Worm (Caenorhabditis elegans) whole organism, young adult: ENCODE data around the gene mlc-1.

Experiments
- B0019.2 ChIP-seq: fragments of 200-800 bp; sonication (Bioruptor generic); conservative IDR thresholded peaks from 2 replicates; pipeline ENCODE4 v1.3.6; 2022; ENCODE audit warnings: missing genetic modification reagents, missing genetic modification characterization, missing compliant biosample characterization
- B0035.1 ChIP-seq: sonication (generic microtip); optimal IDR thresholded peaks from 2 replicates; lab custom pipeline; 2016; ENCODE audit warnings: missing genetic modification characterization, mild to moderate bottlenecking, missing compliant biosample characterization, missing genotype, missing genetic modification reagents
- B0336.3 ChIP-seq: fragments of 200-800 bp; sonication (Bioruptor generic); IDR thresholded peaks from 2 replicates; pipeline ENCODE4 v1.3.6; 2022; ENCODE audit warnings: missing genetic modification characterization, missing compliant biosample characterization
- C06A6.2 ChIP-seq: fragments of 200-800 bp; sonication (Bioruptor generic); conservative IDR thresholded peaks from 2 replicates; pipeline ENCODE4 v1.3.6; 2022; ENCODE audit warnings: missing genetic modification characterization, missing compliant biosample characterization
- F10E7.11 ChIP-seq: sonication (generic microtip); optimal IDR thresholded peaks from 2 replicates; lab custom pipeline; 2017; ENCODE audit warnings: mild to moderate bottlenecking, missing genetic modification characterization, moderate library complexity, missing compliant biosample characterization
- F23B12.7 ChIP-seq: sonication (generic microtip); optimal IDR thresholded peaks from 2 replicates; lab custom pipeline; 2017; ENCODE audit warnings: missing genetic modification characterization, mild to moderate bottlenecking, missing compliant biosample characterization, antibody characterized with exemption, moderate library complexity; ENCODE audit not compliant: insufficient read depth
- K12H6.12 ChIP-seq: fragments of 200-800 bp; sonication (Bioruptor generic); optimal IDR thresholded peaks from 2 replicates; lab custom pipeline; 2018; ENCODE audit warnings: mild to moderate bottlenecking, missing genetic modification characterization, missing compliant biosample characterization
- Y53F4B.3 ChIP-seq: fragments of 200-800 bp; sonication (Bioruptor generic); IDR thresholded peaks from 2 replicates; pipeline ENCODE4 v1.3.6; 2022; ENCODE audit warnings: missing genetic modification reagents, missing genetic modification characterization, missing compliant biosample characterization
- Y53G8AR.9 ChIP-seq: fragments of 200-800 bp; sonication (Bioruptor generic); conservative IDR thresholded peaks from 2 replicates; pipeline ENCODE4 v1.3.6; 2022; ENCODE audit warnings: missing genetic modification reagents, missing genetic modification characterization, missing compliant biosample characterization
- Y56A3A.18 ChIP-seq: fragments of 200-800 bp; sonication (Bioruptor generic); IDR thresholded peaks from 2 replicates; pipeline ENCODE4 v1.3.6; 2022; ENCODE audit warnings: missing genetic modification reagents, missing genetic modification characterization, missing compliant biosample characterization
- Y95B8A.8 ChIP-seq: fragments of 200-800 bp; sonication (Bioruptor generic); IDR thresholded peaks from 2 replicates; pipeline ENCODE4 v1.3.6; 2022; ENCODE audit warnings: missing genetic modification reagents, missing genetic modification characterization, missing compliant biosample characterization
- akir-1 ChIP-seq: fragments of 200-800 bp; sonication (Bioruptor generic); optimal IDR thresholded peaks from 2 replicates; lab custom pipeline; 2018; ENCODE audit warnings: mild to moderate bottlenecking, missing genetic modification characterization, moderate library complexity, missing compliant biosample characterization
- ama-1 ChIP-seq, 3 experiments: fragments of 150-350 bp in 1 of 3; sonication (generic microtip) in 2 of 3; optimal IDR thresholded peaks; 2 replicates each; lab custom pipeline; 2014 to 2018; ENCODE audit warnings: missing biosample characterization in 2 of 3, missing genetic modification characterization in 2 of 3, missing genetic modification reagents in 2 of 3
- aptf-2 ChIP-seq: fragments of 200-800 bp; sonication (Bioruptor generic); conservative IDR thresholded peaks from 2 replicates; pipeline ENCODE4 v1.3.6; 2022; ENCODE audit warnings: missing genetic modification reagents, missing genetic modification characterization, missing compliant biosample characterization
- attf-6 ChIP-seq: fragments of 200-800 bp; sonication (Bioruptor generic); IDR thresholded peaks from 2 replicates; pipeline ENCODE4 v1.3.6; 2022; ENCODE audit warnings: missing genetic modification reagents, missing genetic modification characterization, missing compliant biosample characterization
- bed-2 ChIP-seq: fragments of 200-800 bp; sonication (Bioruptor generic); IDR thresholded peaks from 2 replicates; pipeline ENCODE4 v1.3.6; 2022; ENCODE audit warnings: missing genetic modification reagents, missing genetic modification characterization, missing compliant biosample characterization
- ceh-100 ChIP-seq: fragments of 200-800 bp; sonication (Bioruptor generic); IDR thresholded peaks from 2 replicates; pipeline ENCODE4 v1.3.6; 2022; ENCODE audit warnings: missing genetic modification reagents, missing genetic modification characterization, missing compliant biosample characterization
- ceh-40 ChIP-seq: fragments of 200-800 bp; sonication (Bioruptor generic); IDR thresholded peaks from 2 replicates; pipeline ENCODE4 v1.3.6; 2022; ENCODE audit warnings: missing genetic modification characterization, missing compliant biosample characterization
- die-1 ChIP-seq: sonication (generic microtip); optimal IDR thresholded peaks from 2 replicates; lab custom pipeline; 2016; ENCODE audit warnings: missing genotype, mild to moderate bottlenecking, missing genetic modification characterization, missing compliant biosample characterization
- efl-1 ChIP-seq: fragments of 150-350 bp; optimal IDR thresholded peaks from 2 replicates; lab custom pipeline; 2014; ENCODE audit warnings: missing biosample characterization, missing genetic modification reagents, missing genetic modification characterization
- egrh-3 ChIP-seq: fragments of 200-800 bp; sonication (Bioruptor generic); IDR thresholded peaks from 2 replicates; pipeline ENCODE4 v1.3.6; 2022; ENCODE audit warnings: missing genetic modification reagents, missing genetic modification characterization, missing compliant biosample characterization
- gei-17 ChIP-seq: fragments of 200-800 bp; sonication (Bioruptor generic); optimal IDR thresholded peaks from 2 replicates; lab custom pipeline; 2018; ENCODE audit warnings: mild to moderate bottlenecking, missing genetic modification characterization, missing compliant biosample characterization
- hmg-1.2 ChIP-seq: fragments of 200-800 bp; sonication (Bioruptor generic); IDR thresholded peaks from 2 replicates; pipeline ENCODE4 v1.3.6; 2022; ENCODE audit warnings: missing genetic modification reagents, missing genetic modification characterization, missing compliant biosample characterization
- let-607 ChIP-seq, 2 experiments: fragments of 200-800 bp in 1 of 2; sonication (Bioruptor generic) in 1 of 2; sonication (generic microtip) in 1 of 2; optimal IDR thresholded peaks; 2 replicates each; lab custom pipeline; 2016 to 2018; ENCODE audit warnings: mild to moderate bottlenecking in 2 of 2, missing compliant biosample characterization in 2 of 2, missing genetic modification characterization in 2 of 2, moderate library complexity in 2 of 2, missing genotype in 1 of 2
- lin-26 ChIP-seq: fragments of 200-800 bp; sonication (Bioruptor generic); IDR thresholded peaks from 2 replicates; pipeline ENCODE4 v1.3.6; 2022; ENCODE audit warnings: missing genetic modification reagents, missing genetic modification characterization, missing compliant biosample characterization
- mcd-1 ChIP-seq: fragments of 200-800 bp; sonication (Bioruptor generic); IDR thresholded peaks from 2 replicates; pipeline ENCODE4 v1.3.6; 2022; ENCODE audit warnings: missing genetic modification reagents, missing genetic modification characterization, missing compliant biosample characterization
- nhr-179 ChIP-seq: sonication (generic microtip); optimal IDR thresholded peaks from 2 replicates; lab custom pipeline; 2016; ENCODE audit warnings: mild to moderate bottlenecking, missing genetic modification characterization, missing compliant biosample characterization
- nhr-27 ChIP-seq: fragments of 200-800 bp; sonication (Bioruptor generic); optimal IDR thresholded peaks from 2 replicates; lab custom pipeline; 2018; ENCODE audit warnings: mild to moderate bottlenecking, missing genetic modification characterization, moderate library complexity, missing compliant biosample characterization
- pbrm-1 ChIP-seq: fragments of 200-800 bp; sonication (Bioruptor generic); IDR thresholded peaks from 2 replicates; pipeline ENCODE4 v1.3.6; 2022; ENCODE audit warnings: missing genetic modification reagents, missing genetic modification characterization, missing compliant biosample characterization
- rcor-1 ChIP-seq: fragments of 200-800 bp; sonication (Bioruptor generic); IDR thresholded peaks from 2 replicates; pipeline ENCODE4 v1.3.6; 2022; ENCODE audit warnings: missing genetic modification reagents, missing genetic modification characterization, missing compliant biosample characterization
- sdz-38 ChIP-seq: sonication (generic microtip); optimal IDR thresholded peaks from 2 replicates; lab custom pipeline; 2016; ENCODE audit warnings: missing genotype, missing genetic modification characterization, missing compliant biosample characterization
- snpc-3.4 ChIP-seq: sonication (generic microtip); optimal IDR thresholded peaks from 2 replicates; lab custom pipeline; 2017; ENCODE audit warnings: missing genetic modification characterization, mild to moderate bottlenecking, missing compliant biosample characterization, antibody characterized with exemption, moderate library complexity, missing genotype, missing genetic modification reagents
- tbx-9 ChIP-seq: sonication (generic microtip); optimal IDR thresholded peaks from 2 replicates; lab custom pipeline; 2016; ENCODE audit warnings: borderline replicate concordance, missing genetic modification characterization, inconsistent platforms, missing compliant biosample characterization
- tlf-1 ChIP-seq: fragments of 200-800 bp; sonication (Bioruptor generic); optimal IDR thresholded peaks from 2 replicates; lab custom pipeline; 2018; ENCODE audit warnings: mild to moderate bottlenecking, missing genetic modification characterization, missing compliant biosample characterization
- xnd-1 ChIP-seq: sonication (generic microtip); optimal IDR thresholded peaks from 2 replicates; lab custom pipeline; 2016; ENCODE audit warnings: missing genotype, missing genetic modification reagents, missing genetic modification characterization, missing compliant biosample characterization
- zfh-2 ChIP-seq: fragments of 200-800 bp; sonication (Bioruptor generic); conservative IDR thresholded peaks from 2 replicates; pipeline ENCODE4 v1.3.6; 2022; ENCODE audit warnings: missing genetic modification reagents, missing genetic modification characterization, missing compliant biosample characterization
- zim-3 ChIP-seq: sonication (generic microtip); optimal IDR thresholded peaks from 2 replicates; lab custom pipeline; 2017; ENCODE audit warnings: mild to moderate bottlenecking, missing genetic modification characterization, moderate library complexity, missing compliant biosample characterization
- ztf-3 ChIP-seq: fragments of 200-800 bp; sonication (Bioruptor generic); optimal IDR thresholded peaks from 2 replicates; lab custom pipeline; 2018; ENCODE audit warnings: mild to moderate bottlenecking, missing genetic modification characterization, missing compliant biosample characterization

mlc-1 gene

ce11 chrX:17458887-17459286 lies at the start of gene mlc-1:
TSS of gene mlc-1 (plus strand) at chrX:17459210.
- TF ChIP-seq F23B12.7 (tag; lab: Kevin White, UChicago) (no peak), B0035.1 (no peak), zfh-2 (peak; percentile 56)

- TF ChIP-seq nhr-27 (tag; lab: Kevin White, UChicago) (no peak), lin-26 (GFP tag; lab: Robert Waterston, UW) (no peak), zfh-2 (no peak), B0336.3 (GFP tag; lab: Robert Waterston, UW) (no peak)
Measured at ce11 chrX:17412642-17413041, 46.4 kb upstream of the mlc-1 start.

ce11 chrX:17413868-17414267 lies 45.1 kb upstream of the mlc-1 start, which contains the start of gene crb-1:
TSS of gene crb-1 (minus strand) at chrX:17414014.
- TF ChIP-seq C06A6.2 (GFP tag; lab: Robert Waterston, UW) (no peak), zim-3 (tag; lab: Kevin White, UChicago) (no peak), mcd-1 (no peak)
- TF ChIP-seq, all 124 proteins: peak for 0

ce11 chrX:17417505-17418004 lies 41.5 kb upstream of the mlc-1 start:
- TF ChIP-seq akir-1 (GFP tag; lab: Kevin White, UChicago) (no peak), B0035.1 (no peak), pbrm-1 (GFP tag; lab: Robert Waterston, UW) (no peak), tlf-1 (GFP tag; lab: Kevin White, UChicago) (no peak), hmg-1.2 (GFP tag; lab: Robert Waterston, UW) (no peak), K12H6.12 (tag; lab: Kevin White, UChicago) (no peak), bed-2 (GFP tag; lab: Robert Waterston, UW) (no peak), egrh-3 (no peak), Y53F4B.3 (GFP tag; lab: Robert Waterston, UW) (no peak)

ce11 chrX:17419813-17420584 lies 39.0 kb upstream of the mlc-1 start:
- 0 out of 2 replicates have a peak, but pooled peaks have one; percentile 14 for TF ChIP-seq ceh-40 (GFP tag; lab: Robert Waterston, UW)
- no peak for TF ChIP-seq akir-1 (GFP tag; lab: Kevin White, UChicago)
- no peak for TF ChIP-seq F23B12.7 (tag; lab: Kevin White, UChicago)
- 0 out of 2 replicates have a peak, but pooled peaks have one; percentile 7 for TF ChIP-seq Y56A3A.18 (GFP tag; lab: Robert Waterston, UW)
- TF ChIP-seq attf-6: no peak
- no peak for TF ChIP-seq Y95B8A.8 (GFP tag; lab: Robert Waterston, UW)
- no peak for TF ChIP-seq ztf-3
- no peak for TF ChIP-seq tbx-9 (tag; lab: Kevin White, UChicago)
- TF ChIP-seq F10E7.11 (tag; lab: Kevin White, UChicago): no peak
- no peak for TF ChIP-seq zfh-2
- peak; percentile 70 for TF ChIP-seq ama-1 (optimal IDR thresholded peaks at IDR 0.05; lab: Kevin White, UChicago)
- TF ChIP-seq ama-1 (GFP tag; optimal IDR thresholded peaks at IDR 0.05; lab: Kevin White, UChicago): no peak
- 0 out of 2 replicates have a peak, but pooled peaks have one; percentile 16 for TF ChIP-seq Y53G8AR.9 (GFP tag; lab: Robert Waterston, UW)
- TF ChIP-seq snpc-3.4 (tag; lab: Kevin White, UChicago): no peak
- TF ChIP-seq gei-17 (GFP tag; lab: Kevin White, UChicago): peak; percentile 49
- TF ChIP-seq aptf-2 (GFP tag; lab: Robert Waterston, UW): no peak
- TF ChIP-seq nhr-179: no peak
- no peak for TF ChIP-seq rcor-1 (GFP tag; lab: Robert Waterston, UW)
- TF ChIP-seq B0019.2 (GFP tag; lab: Robert Waterston, UW): no peak
- TF ChIP-seq ceh-100: no peak
- peak; percentile 57; the same call in 1 of the 2 replicates for TF ChIP-seq lin-26 (GFP tag; lab: Robert Waterston, UW)
- no peak for TF ChIP-seq sdz-38 (tag; lab: Kevin White, UChicago)
- 0 out of 2 replicates have a peak, but pooled peaks have one; percentile 3 for TF ChIP-seq mcd-1
- no peak for TF ChIP-seq let-607 (tag; optimal IDR thresholded peaks at IDR 0.05; lab: Kevin White, UChicago)
- TF ChIP-seq die-1: no peak
- no peak for TF ChIP-seq xnd-1 (tag; lab: Kevin White, UChicago)
- no peak for TF ChIP-seq efl-1 (GFP tag; lab: Kevin White, UChicago)
- TF ChIP-seq egrh-3: no peak
